Worm (Caenorhabditis elegans) whole organism, young adult: ENCODE results near the gene srxa-2.
A peak's percentile ranks its signal among the peaks of the same experiment; 100 is the strongest.

Source experiments
- B0019.2 ChIP-seq: fragments of 200-800 bp; sonication (Bioruptor generic); conservative IDR thresholded peaks from 2 replicates; pipeline ENCODE4 v1.3.6; 2022; ENCODE audit warnings: missing genetic modification reagents, missing genetic modification characterization, missing compliant biosample characterization
- B0261.1 ChIP-seq: sonication (generic microtip); optimal IDR thresholded peaks from 2 replicates; lab custom pipeline; 2016; ENCODE audit warnings: mild to moderate bottlenecking, missing genetic modification characterization, moderate library complexity, missing compliant biosample characterization
- B0336.3 ChIP-seq: fragments of 200-800 bp; sonication (Bioruptor generic); IDR thresholded peaks from 2 replicates; pipeline ENCODE4 v1.3.6; 2022; ENCODE audit warnings: missing genetic modification characterization, missing compliant biosample characterization
- C06A6.2 ChIP-seq: fragments of 200-800 bp; sonication (Bioruptor generic); conservative IDR thresholded peaks from 2 replicates; pipeline ENCODE4 v1.3.6; 2022; ENCODE audit warnings: missing genetic modification characterization, missing compliant biosample characterization
- F10E7.11 ChIP-seq: sonication (generic microtip); optimal IDR thresholded peaks from 2 replicates; lab custom pipeline; 2017; ENCODE audit warnings: mild to moderate bottlenecking, missing genetic modification characterization, moderate library complexity, missing compliant biosample characterization
- F22D6.2 ChIP-seq: sonication (generic microtip); optimal IDR thresholded peaks from 2 replicates; lab custom pipeline; 2016; ENCODE audit warnings: mild to moderate bottlenecking, missing genetic modification characterization, missing compliant biosample characterization
- F23B12.7 ChIP-seq: sonication (generic microtip); optimal IDR thresholded peaks from 2 replicates; lab custom pipeline; 2017; ENCODE audit warnings: missing genetic modification characterization, mild to moderate bottlenecking, missing compliant biosample characterization, antibody characterized with exemption, moderate library complexity; ENCODE audit not compliant: insufficient read depth
- F33H1.4 ChIP-seq: fragments of 200-800 bp; sonication (Bioruptor generic); IDR thresholded peaks from 2 replicates; pipeline ENCODE4 v1.3.6; 2022; ENCODE audit warnings: missing genetic modification reagents, missing genetic modification characterization, missing compliant biosample characterization
- F39B2.1 ChIP-seq: fragments of 200-800 bp; sonication (Bioruptor generic); IDR thresholded peaks from 2 replicates; pipeline ENCODE4 v1.3.6; 2022; ENCODE audit warnings: missing genetic modification reagents, missing genetic modification characterization, missing compliant biosample characterization
- F57C9.4 ChIP-seq: sonication (generic microtip); optimal IDR thresholded peaks from 2 replicates; lab custom pipeline; 2017; ENCODE audit warnings: mild to moderate bottlenecking, missing genetic modification characterization, missing compliant biosample characterization
- K11D2.4 ChIP-seq: fragments of 200-800 bp; sonication (Bioruptor generic); IDR thresholded peaks from 2 replicates; pipeline ENCODE4 v1.3.6; 2022; ENCODE audit warnings: missing genetic modification reagents, missing genetic modification characterization, missing compliant biosample characterization
- T26A5.8 ChIP-seq: sonication (generic microtip); optimal IDR thresholded peaks from 2 replicates; lab custom pipeline; 2016; ENCODE audit warnings: missing genetic modification characterization, missing compliant biosample characterization
- Y53F4B.3 ChIP-seq: fragments of 200-800 bp; sonication (Bioruptor generic); IDR thresholded peaks from 2 replicates; pipeline ENCODE4 v1.3.6; 2022; ENCODE audit warnings: missing genetic modification reagents, missing genetic modification characterization, missing compliant biosample characterization
- Y53G8AR.9 ChIP-seq: fragments of 200-800 bp; sonication (Bioruptor generic); conservative IDR thresholded peaks from 2 replicates; pipeline ENCODE4 v1.3.6; 2022; ENCODE audit warnings: missing genetic modification reagents, missing genetic modification characterization, missing compliant biosample characterization
- Y56A3A.18 ChIP-seq: fragments of 200-800 bp; sonication (Bioruptor generic); IDR thresholded peaks from 2 replicates; pipeline ENCODE4 v1.3.6; 2022; ENCODE audit warnings: missing genetic modification reagents, missing genetic modification characterization, missing compliant biosample characterization
- ZK185.1 ChIP-seq: sonication (generic microtip); optimal IDR thresholded peaks from 2 replicates; lab custom pipeline; 2016; ENCODE audit warnings: mild to moderate bottlenecking, missing genetic modification characterization, missing compliant biosample characterization; ENCODE audit not compliant: poor library complexity, severe bottlenecking
- ama-1 ChIP-seq, 3 experiments: fragments of 150-350 bp in 1 of 3; sonication (generic microtip) in 2 of 3; optimal IDR thresholded peaks; 2 replicates each; lab custom pipeline; 2014 to 2018; ENCODE audit warnings: missing biosample characterization in 2 of 3, missing genetic modification characterization in 2 of 3, missing genetic modification reagents in 2 of 3
- aptf-2 ChIP-seq: fragments of 200-800 bp; sonication (Bioruptor generic); conservative IDR thresholded peaks from 2 replicates; pipeline ENCODE4 v1.3.6; 2022; ENCODE audit warnings: missing genetic modification reagents, missing genetic modification characterization, missing compliant biosample characterization
- athp-1 ChIP-seq: sonication (generic microtip); optimal IDR thresholded peaks from 2 replicates; lab custom pipeline; 2017; ENCODE audit warnings: mild to moderate bottlenecking, missing genetic modification characterization, missing compliant biosample characterization
- die-1 ChIP-seq: sonication (generic microtip); optimal IDR thresholded peaks from 2 replicates; lab custom pipeline; 2016; ENCODE audit warnings: missing genotype, mild to moderate bottlenecking, missing genetic modification characterization, missing compliant biosample characterization
- dox-1 ChIP-seq: fragments of 200-800 bp; sonication (Bioruptor generic); IDR thresholded peaks from 2 replicates; pipeline ENCODE4 v1.3.6; 2022; ENCODE audit warnings: missing genetic modification reagents, missing genetic modification characterization, missing compliant biosample characterization
- dpl-1 ChIP-seq: fragments of 150-350 bp; optimal IDR thresholded peaks from 2 replicates; lab custom pipeline; 2014; ENCODE audit warnings: missing biosample characterization, missing genetic modification reagents, missing genetic modification characterization
- efl-1 ChIP-seq: fragments of 150-350 bp; optimal IDR thresholded peaks from 2 replicates; lab custom pipeline; 2014; ENCODE audit warnings: missing biosample characterization, missing genetic modification reagents, missing genetic modification characterization
- egl-18 ChIP-seq: fragments of 200-800 bp; sonication (Bioruptor generic); IDR thresholded peaks from 2 replicates; pipeline ENCODE4 v1.3.6; 2022; ENCODE audit warnings: missing genetic modification reagents, missing genetic modification characterization, missing compliant biosample characterization
- egrh-3 ChIP-seq: fragments of 200-800 bp; sonication (Bioruptor generic); IDR thresholded peaks from 2 replicates; pipeline ENCODE4 v1.3.6; 2022; ENCODE audit warnings: missing genetic modification reagents, missing genetic modification characterization, missing compliant biosample characterization
- fkh-3 ChIP-seq: sonication (generic microtip); optimal IDR thresholded peaks from 2 replicates; lab custom pipeline; 2016; ENCODE audit warnings: mild to moderate bottlenecking, missing genetic modification characterization, missing compliant biosample characterization
- hmg-1.2 ChIP-seq: fragments of 200-800 bp; sonication (Bioruptor generic); IDR thresholded peaks from 2 replicates; pipeline ENCODE4 v1.3.6; 2022; ENCODE audit warnings: missing genetic modification reagents, missing genetic modification characterization, missing compliant biosample characterization
- hrde-1 ChIP-seq: sonication (generic microtip); optimal IDR thresholded peaks from 2 replicates; lab custom pipeline; 2016; ENCODE audit warnings: missing genetic modification characterization, mild to moderate bottlenecking, missing compliant biosample characterization, moderate library complexity, missing genotype, missing genetic modification reagents, borderline replicate concordance
- let-526 ChIP-seq: fragments of 200-800 bp; sonication (Bioruptor generic); IDR thresholded peaks from 2 replicates; pipeline ENCODE4 v1.3.6; 2022; ENCODE audit warnings: missing genetic modification reagents, missing genetic modification characterization, missing compliant biosample characterization
- lin-26 ChIP-seq: fragments of 200-800 bp; sonication (Bioruptor generic); IDR thresholded peaks from 2 replicates; pipeline ENCODE4 v1.3.6; 2022; ENCODE audit warnings: missing genetic modification reagents, missing genetic modification characterization, missing compliant biosample characterization
- lin-54 ChIP-seq: fragments of 200-800 bp; sonication (Bioruptor generic); optimal IDR thresholded peaks from 2 replicates; lab custom pipeline; 2018; ENCODE audit warnings: mild to moderate bottlenecking, missing genetic modification characterization, missing compliant biosample characterization
- lir-1 ChIP-seq: fragments of 200-800 bp; sonication (Bioruptor generic); conservative IDR thresholded peaks from 2 replicates; pipeline ENCODE4 v1.3.6; 2022; ENCODE audit warnings: missing genetic modification reagents, missing genetic modification characterization, missing compliant biosample characterization
- lsl-1 ChIP-seq: fragments of 200-800 bp; sonication (Bioruptor generic); optimal IDR thresholded peaks from 2 replicates; lab custom pipeline; 2018; ENCODE audit warnings: mild to moderate bottlenecking, missing genetic modification characterization, moderate library complexity, missing compliant biosample characterization
- madf-3 ChIP-seq: fragments of 200-800 bp; sonication (Bioruptor generic); IDR thresholded peaks from 2 replicates; pipeline ENCODE4 v1.3.6; 2022; ENCODE audit warnings: missing genetic modification reagents, missing genetic modification characterization, missing compliant biosample characterization
- madf-8 ChIP-seq: fragments of 200-800 bp; sonication (Bioruptor generic); conservative IDR thresholded peaks from 2 replicates; pipeline ENCODE4 v1.3.6; 2022; ENCODE audit warnings: missing genetic modification reagents, missing genetic modification characterization, missing compliant biosample characterization
- nfya-1 ChIP-seq: sonication (generic microtip); optimal IDR thresholded peaks from 2 replicates; lab custom pipeline; 2017; ENCODE audit warnings: antibody characterized with exemption, missing compliant biosample characterization, missing genetic modification characterization, borderline replicate concordance; ENCODE audit not compliant: insufficient read depth
- nhr-120 ChIP-seq: fragments of 200-800 bp; sonication (Bioruptor generic); IDR thresholded peaks from 2 replicates; pipeline ENCODE4 v1.3.6; 2022; ENCODE audit warnings: missing genetic modification characterization, missing compliant biosample characterization
- nhr-179 ChIP-seq: sonication (generic microtip); optimal IDR thresholded peaks from 2 replicates; lab custom pipeline; 2016; ENCODE audit warnings: mild to moderate bottlenecking, missing genetic modification characterization, missing compliant biosample characterization
- sea-2 ChIP-seq: fragments of 200-800 bp; sonication (Bioruptor generic); IDR thresholded peaks from 2 replicates; pipeline ENCODE4 v1.3.6; 2022; ENCODE audit warnings: missing genetic modification characterization, missing compliant biosample characterization
- snpc-4 ChIP-seq, 5 experiments: fragments of 150-350 bp in 1 of 5; sonication (generic microtip) in 4 of 5; optimal IDR thresholded peaks; 2 replicates each; lab custom pipeline; 2014 to 2018; ENCODE audit warnings: missing genetic modification characterization in 5 of 5, missing biosample characterization in 3 of 5, antibody characterized with exemption in 2 of 5, mild to moderate bottlenecking in 2 of 5, missing compliant biosample characterization in 2 of 5, missing genotype in 2 of 5, moderate library complexity in 2 of 5, missing genetic modification reagents in 1 of 5
- tbx-9 ChIP-seq: sonication (generic microtip); optimal IDR thresholded peaks from 2 replicates; lab custom pipeline; 2016; ENCODE audit warnings: borderline replicate concordance, missing genetic modification characterization, inconsistent platforms, missing compliant biosample characterization
- unc-62 ChIP-seq: fragments of 150-350 bp; optimal IDR thresholded peaks from 2 replicates; lab custom pipeline; 2014; ENCODE audit warnings: missing biosample characterization, missing genetic modification reagents, missing genetic modification characterization
- zfh-2 ChIP-seq: fragments of 200-800 bp; sonication (Bioruptor generic); conservative IDR thresholded peaks from 2 replicates; pipeline ENCODE4 v1.3.6; 2022; ENCODE audit warnings: missing genetic modification reagents, missing genetic modification characterization, missing compliant biosample characterization
- ztf-18 ChIP-seq: sonication (generic microtip); optimal IDR thresholded peaks from 2 replicates; lab custom pipeline; 2016; ENCODE audit warnings: missing genotype, mild to moderate bottlenecking, missing genetic modification characterization, missing compliant biosample characterization
- ztf-26 ChIP-seq: sonication (generic microtip); optimal IDR thresholded peaks from 2 replicates; lab custom pipeline; 2017; ENCODE audit warnings: missing genetic modification characterization, missing compliant biosample characterization
- ztf-28 ChIP-seq: fragments of 200-800 bp; sonication (Bioruptor generic); IDR thresholded peaks from 2 replicates; pipeline ENCODE4 v1.3.6; 2022; ENCODE audit warnings: missing genetic modification reagents, missing genetic modification characterization, missing compliant biosample characterization
- ztf-6 ChIP-seq: fragments of 200-800 bp; sonication (Bioruptor generic); IDR thresholded peaks from 2 replicates; pipeline ENCODE4 v1.3.6; 2022; ENCODE audit warnings: missing genetic modification reagents, missing genetic modification characterization, missing compliant biosample characterization

The srxa-2 gene

ce11 chrIV:9442106-9442532 lies 18.9 kb downstream of the srxa-2 start (continued):
- TF ChIP-seq Y53G8AR.9 (GFP tag; lab: Robert Waterston, UW): no peak
- TF ChIP-seq Y53F4B.3 (GFP tag; lab: Robert Waterston, UW): no peak
- no peak for TF ChIP-seq nfya-1 (tag; lab: Kevin White, UChicago)
- no peak for TF ChIP-seq F33H1.4
- no peak for TF ChIP-seq T26A5.8 (tag; lab: Kevin White, UChicago)
- no peak for TF ChIP-seq ztf-18
- TF ChIP-seq ZK185.1 (tag; lab: Kevin White, UChicago): no peak
- TF ChIP-seq lin-54: peak; percentile 36
- TF ChIP-seq nhr-120 (GFP tag; lab: Robert Waterston, UW): no peak
- TF ChIP-seq madf-8 (GFP tag; lab: Robert Waterston, UW): no peak
- TF ChIP-seq B0261.1 (tag; lab: Kevin White, UChicago): no peak
- TF ChIP-seq B0019.2 (GFP tag; lab: Robert Waterston, UW): no peak
- no peak for TF ChIP-seq efl-1 (GFP tag; lab: Kevin White, UChicago)
- TF ChIP-seq hmg-1.2: no peak
- TF ChIP-seq F23B12.7 (tag; lab: Kevin White, UChicago): no peak
- TF ChIP-seq ama-1 (optimal IDR thresholded peaks at IDR 0.05; lab: Kevin White, UChicago): peak; percentile 6
- TF ChIP-seq ama-1 (GFP tag; optimal IDR thresholded peaks at IDR 0.05; lab: Kevin White, UChicago): no peak
- TF ChIP-seq F10E7.11 (tag; lab: Kevin White, UChicago): no peak
- TF ChIP-seq K11D2.4: no peak
- TF ChIP-seq athp-1: peak; percentile 30
- no peak for TF ChIP-seq egrh-3
- 0 out of 2 replicates have a peak, but pooled peaks have one; percentile 21 for TF ChIP-seq madf-3
- TF ChIP-seq F22D6.2: peak; percentile 48
- no peak for TF ChIP-seq lsl-1 (GFP tag; lab: Kevin White, UChicago)
- no peak for TF ChIP-seq hrde-1
- TF ChIP-seq C06A6.2 (GFP tag; lab: Robert Waterston, UW): peak; percentile 38; the same call in 1 of the 2 replicates
- no peak for TF ChIP-seq lir-1 (GFP tag; lab: Robert Waterston, UW)
- peak; percentile 44; the same call in 1 of the 2 replicates for TF ChIP-seq dox-1 (GFP tag; lab: Robert Waterston, UW)
- peak; percentile 34 for TF ChIP-seq die-1 (tag; lab: Kevin White, UChicago)
- TF ChIP-seq B0336.3 (GFP tag; lab: Robert Waterston, UW): peak; percentile 68
- TF ChIP-seq unc-62 (GFP tag; lab: Kevin White, UChicago): peak; percentile 11
- TF ChIP-seq dpl-1 (GFP tag; lab: Kevin White, UChicago): no peak
- no peak for TF ChIP-seq tbx-9 (tag; lab: Kevin White, UChicago)
- no peak for TF ChIP-seq snpc-4 (GFP tag; optimal IDR thresholded peaks at IDR 0.05; lab: Kevin White, UChicago)
- peak; percentile 18 to 83 (median 55) for TF ChIP-seq snpc-4 (tag; optimal IDR thresholded peaks at IDR 0.05; lab: Kevin White, UChicago)
- TF ChIP-seq nhr-179 (tag; lab: Kevin White, UChicago): no peak
- no peak for TF ChIP-seq Y56A3A.18 (GFP tag; lab: Robert Waterston, UW)
- TF ChIP-seq ztf-26 (tag; lab: Kevin White, UChicago): peak; percentile 81
- TF ChIP-seq, all 124 proteins: peak for 33

ce11 chrIV:9443940-9444339 lies 20.7 kb downstream of the srxa-2 start, which contains the start of gene F38E11.9:
TSS of gene F38E11.9 (minus strand) at chrIV:9444040.
- TF ChIP-seq unc-62 (GFP tag; lab: Kevin White, UChicago): no peak
- no peak for TF ChIP-seq aptf-2 (GFP tag; lab: Robert Waterston, UW)
- TF ChIP-seq ztf-6 (GFP tag; lab: Robert Waterston, UW): no peak
- no peak for TF ChIP-seq athp-1
- TF ChIP-seq ztf-28 (GFP tag; lab: Robert Waterston, UW): no peak
- TF ChIP-seq lsl-1 (GFP tag; lab: Kevin White, UChicago): no peak
- TF ChIP-seq sea-2 (GFP tag; lab: Robert Waterston, UW): no peak
- no peak for TF ChIP-seq let-526 (GFP tag; lab: Robert Waterston, UW)
- TF ChIP-seq zfh-2 (GFP tag; lab: Robert Waterston, UW): no peak
- no peak for TF ChIP-seq lin-26 (GFP tag; lab: Robert Waterston, UW)
- TF ChIP-seq F57C9.4 (tag; lab: Kevin White, UChicago): no peak
- no peak for TF ChIP-seq fkh-3 (tag; lab: Kevin White, UChicago)
- no peak for TF ChIP-seq egl-18 (GFP tag; lab: Robert Waterston, UW)
- no peak for TF ChIP-seq C06A6.2 (GFP tag; lab: Robert Waterston, UW)
- TF ChIP-seq F39B2.1 (GFP tag; lab: Robert Waterston, UW): no peak
